Fruit fly (Drosophila melanogaster): ENCODE data around the gene CG8419.

CG8419 gene

dm6 chr2L:8211070-8211469, 5.1 kb downstream of the CG8419 start, which contains the start of gene Ssb-c31a:
TSS of gene Ssb-c31a (plus strand) at chr2L:8211347.
- TF ChIP-seq usp (GFP tag; optimal IDR thresholded peaks at IDR 0.05): no peak
- no peak for TF ChIP-seq psq (optimal IDR thresholded peaks at IDR 0.05)
- TF ChIP-seq pan (optimal IDR thresholded peaks at IDR 0.05): no peak

- peak in 1 of 2 experiments; percentile 68 for TF ChIP-seq EcR (GFP tag; optimal IDR thresholded peaks at IDR 0.05)
- no peak for TF ChIP-seq usp (GFP tag; optimal IDR thresholded peaks at IDR 0.05)
- no peak for TF ChIP-seq psq (optimal IDR thresholded peaks at IDR 0.05)
Observed at dm6 chr2L:8212666-8213270, 6.8 kb downstream of the CG8419 start, which contains the start of the genes CG8372 and CG8360. TSS of gene CG8372 (minus strand) at chr2L:8212902. TSS of gene CG8360 (plus strand) at chr2L:8212959.

dm6 chr2L:8213987-8214386, 8.0 kb downstream of the CG8419 start, which contains the start of gene CG8353:
TSS of gene CG8353 (plus strand) at chr2L:8214045.
- no peak for TF ChIP-seq EcR (GFP tag; optimal IDR thresholded peaks at IDR 0.05)
- no peak for TF ChIP-seq CG8478 (optimal IDR thresholded peaks at IDR 0.05)
- no peak for TF ChIP-seq usp (GFP tag; optimal IDR thresholded peaks at IDR 0.05)
- TF ChIP-seq psq (optimal IDR thresholded peaks at IDR 0.05): no peak
- TF ChIP-seq pan (optimal IDR thresholded peaks at IDR 0.05): no peak
- no peak for TF ChIP-seq Dll (optimal IDR thresholded peaks at IDR 0.05)

dm6 chr2L:8215259-8215929, 9.4 kb downstream of the CG8419 start, which contains the start of gene CG8349:
TSS of gene CG8349 (plus strand) at chr2L:8215915.
- TF ChIP-seq psq (optimal IDR thresholded peaks at IDR 0.05): no peak
- no peak for TF ChIP-seq EcR (GFP tag; optimal IDR thresholded peaks at IDR 0.05)
- TF ChIP-seq usp (GFP tag; optimal IDR thresholded peaks at IDR 0.05): no peak
- TF ChIP-seq Dll (optimal IDR thresholded peaks at IDR 0.05): no peak
- no peak for TF ChIP-seq pan (optimal IDR thresholded peaks at IDR 0.05)
- no peak for TF ChIP-seq CG8478 (optimal IDR thresholded peaks at IDR 0.05)

dm6 chr2L:8217917-8218316, 11.9 kb downstream of the CG8419 start, which contains the start of gene CG8292:
TSS of gene CG8292 (minus strand) at chr2L:8218017.
- TF ChIP-seq psq (optimal IDR thresholded peaks at IDR 0.05) (no peak), CG8478 (optimal IDR thresholded peaks at IDR 0.05) (no peak), Dll (optimal IDR thresholded peaks at IDR 0.05) (no peak), usp (GFP tag; optimal IDR thresholded peaks at IDR 0.05) (no peak), EcR (GFP tag; optimal IDR thresholded peaks at IDR 0.05) (no peak), pan (optimal IDR thresholded peaks at IDR 0.05) (no peak)

DNA sequence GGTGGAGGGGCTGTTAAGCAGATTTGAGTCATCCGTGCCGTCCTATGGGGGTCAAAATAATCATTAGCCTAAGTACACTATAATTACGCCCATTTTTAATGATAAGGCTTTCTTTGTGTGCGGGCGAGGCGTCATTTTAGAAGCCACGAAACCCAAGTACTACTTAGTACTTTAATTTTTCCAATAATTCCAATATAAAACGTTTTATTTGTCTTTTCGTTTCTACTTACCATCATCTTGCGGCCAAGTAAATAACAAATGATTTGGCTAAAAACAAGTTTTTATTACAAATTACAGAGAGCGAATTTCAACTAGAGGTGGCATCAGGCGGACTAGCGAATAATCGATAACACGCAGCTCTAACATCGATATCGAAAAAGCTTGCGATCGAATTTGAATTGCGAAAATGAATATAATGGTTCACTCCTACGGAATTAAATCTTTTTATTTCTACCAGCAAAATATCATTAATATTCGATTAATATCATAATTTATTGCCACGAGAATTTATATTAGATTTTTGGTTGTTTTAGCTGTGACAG, 14.5 kb downstream of the CG8419 start, which contains the start of gene Snx6:
Gene Snx6 (minus strand): TSS at position 349 of the 542 bp plus-strand sequence.
- no peak for TF ChIP-seq usp (GFP tag; optimal IDR thresholded peaks at IDR 0.05)
- no peak for TF ChIP-seq Dll (optimal IDR thresholded peaks at IDR 0.05)
- no peak for TF ChIP-seq EcR (GFP tag; optimal IDR thresholded peaks at IDR 0.05)
- TF ChIP-seq pan (optimal IDR thresholded peaks at IDR 0.05): no peak
- no peak for TF ChIP-seq psq (optimal IDR thresholded peaks at IDR 0.05)
- no peak for TF ChIP-seq CG8478 (optimal IDR thresholded peaks at IDR 0.05)

- TF ChIP-seq pan (optimal IDR thresholded peaks at IDR 0.05) (no peak), psq (optimal IDR thresholded peaks at IDR 0.05) (no peak), usp (GFP tag; optimal IDR thresholded peaks at IDR 0.05) (no peak), CG8478 (optimal IDR thresholded peaks at IDR 0.05) (no peak), EcR (GFP tag; optimal IDR thresholded peaks at IDR 0.05) (no peak), Dll (optimal IDR thresholded peaks at IDR 0.05) (no peak)
Observed at dm6 chr2L:8229134-8229533, 23.2 kb downstream of the CG8419 start.

DNA sequence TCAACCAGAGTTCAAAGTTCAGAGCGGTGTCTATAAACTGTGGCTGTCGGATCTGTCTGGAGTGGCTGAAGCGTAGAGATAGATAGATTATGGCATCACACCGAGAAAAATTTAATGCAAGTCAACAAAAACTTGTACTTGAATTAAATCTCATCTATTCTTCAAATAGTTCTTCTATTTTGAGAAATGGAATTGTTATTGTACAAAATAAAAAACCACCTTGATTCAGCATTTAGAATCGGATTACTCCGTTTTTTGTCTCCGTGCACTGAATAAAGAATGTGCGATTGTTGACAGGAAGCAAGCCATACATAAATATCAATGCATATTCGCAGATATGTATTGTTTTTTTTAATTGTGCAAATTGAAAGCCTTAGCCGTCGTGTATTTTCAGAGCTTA, 23.7 kb downstream of the CG8419 start:
- TF ChIP-seq pan (optimal IDR thresholded peaks at IDR 0.05): peak; percentile 10
- no peak for TF ChIP-seq CG8478 (optimal IDR thresholded peaks at IDR 0.05)
- no peak for TF ChIP-seq Dll (optimal IDR thresholded peaks at IDR 0.05)
- no peak for TF ChIP-seq usp (GFP tag; optimal IDR thresholded peaks at IDR 0.05)
- no peak for TF ChIP-seq psq (optimal IDR thresholded peaks at IDR 0.05)
- TF ChIP-seq EcR (GFP tag; optimal IDR thresholded peaks at IDR 0.05): no peak

- TF ChIP-seq usp (GFP tag; optimal IDR thresholded peaks at IDR 0.05) (no peak), EcR (GFP tag; optimal IDR thresholded peaks at IDR 0.05) (no peak), pan (optimal IDR thresholded peaks at IDR 0.05) (no peak), CG8478 (optimal IDR thresholded peaks at IDR 0.05) (no peak), Dll (optimal IDR thresholded peaks at IDR 0.05) (no peak), psq (optimal IDR thresholded peaks at IDR 0.05) (no peak)
Observed at dm6 chr2L:8230255-8230654, 24.3 kb downstream of the CG8419 start.

dm6 chr2L:8232389-8232788, 26.4 kb downstream of the CG8419 start:
- TF ChIP-seq CG8478 (optimal IDR thresholded peaks at IDR 0.05) (no peak), Dll (optimal IDR thresholded peaks at IDR 0.05) (no peak), EcR (GFP tag; optimal IDR thresholded peaks at IDR 0.05) (no peak), pan (optimal IDR thresholded peaks at IDR 0.05) (no peak), usp (GFP tag; optimal IDR thresholded peaks at IDR 0.05) (no peak), psq (optimal IDR thresholded peaks at IDR 0.05) (no peak)

DNA sequence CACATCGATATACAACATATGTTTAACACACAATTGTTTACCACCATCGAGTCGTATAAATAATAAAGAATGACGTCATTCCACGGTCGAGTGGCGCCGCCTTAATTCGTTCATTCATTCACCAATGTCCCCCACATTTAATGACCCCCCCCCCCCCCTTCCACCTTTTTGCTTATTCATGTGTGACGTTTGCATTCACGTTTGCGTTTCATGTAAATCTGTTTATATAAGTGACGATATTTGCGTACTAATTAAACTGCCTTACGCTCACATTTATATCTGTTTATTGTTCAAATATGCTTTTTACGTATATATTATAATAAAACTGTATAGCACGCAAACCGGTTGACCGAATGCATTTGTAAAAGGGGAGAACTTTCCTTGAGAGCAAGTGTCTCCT, 27.6 kb downstream of the CG8419 start:
- no peak for TF ChIP-seq Dll (optimal IDR thresholded peaks at IDR 0.05)
- TF ChIP-seq usp (GFP tag; optimal IDR thresholded peaks at IDR 0.05): no peak
- no peak for TF ChIP-seq pan (optimal IDR thresholded peaks at IDR 0.05)
- no peak for TF ChIP-seq CG8478 (optimal IDR thresholded peaks at IDR 0.05)
- no peak for TF ChIP-seq EcR (GFP tag; optimal IDR thresholded peaks at IDR 0.05)
- TF ChIP-seq psq (optimal IDR thresholded peaks at IDR 0.05): no peak

DNA sequence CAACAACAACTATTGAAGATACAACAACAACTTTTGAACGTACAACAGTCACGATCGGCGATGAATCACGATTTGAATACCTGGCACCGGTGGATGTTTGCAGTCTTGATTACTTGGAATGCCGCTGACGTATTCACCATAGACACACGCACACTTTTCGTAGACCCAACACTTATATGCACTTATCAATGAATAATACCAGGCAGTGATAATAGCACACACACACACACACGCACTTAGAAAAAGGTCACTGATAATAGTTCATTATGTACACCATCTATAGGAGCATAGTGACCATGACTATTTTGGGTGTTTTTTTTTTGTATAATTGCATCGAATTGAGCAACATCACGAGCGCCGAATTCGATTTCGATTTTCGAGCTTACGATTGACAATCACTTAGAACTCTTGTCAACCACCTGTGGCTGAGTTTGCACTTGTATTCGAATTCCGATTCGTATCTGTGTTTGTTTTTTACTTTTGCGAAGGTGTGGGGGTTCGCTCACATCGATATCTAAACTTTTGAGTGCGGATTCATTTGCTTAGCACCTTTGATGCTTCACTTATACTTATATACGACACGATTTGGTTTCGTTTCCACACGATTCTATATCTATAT, 33.2 kb downstream of the CG8419 start:
- no peak for TF ChIP-seq psq (optimal IDR thresholded peaks at IDR 0.05)
- TF ChIP-seq CG8478 (optimal IDR thresholded peaks at IDR 0.05): no peak
- TF ChIP-seq usp (GFP tag; optimal IDR thresholded peaks at IDR 0.05): no peak
- no peak for TF ChIP-seq EcR (GFP tag; optimal IDR thresholded peaks at IDR 0.05)
- no peak for TF ChIP-seq Dll (optimal IDR thresholded peaks at IDR 0.05)
- no peak for TF ChIP-seq pan (optimal IDR thresholded peaks at IDR 0.05)

All from whole organism.